Fruit fly (Drosophila melanogaster): ENCODE data around the gene dar1.

Gene dar1

DNA sequence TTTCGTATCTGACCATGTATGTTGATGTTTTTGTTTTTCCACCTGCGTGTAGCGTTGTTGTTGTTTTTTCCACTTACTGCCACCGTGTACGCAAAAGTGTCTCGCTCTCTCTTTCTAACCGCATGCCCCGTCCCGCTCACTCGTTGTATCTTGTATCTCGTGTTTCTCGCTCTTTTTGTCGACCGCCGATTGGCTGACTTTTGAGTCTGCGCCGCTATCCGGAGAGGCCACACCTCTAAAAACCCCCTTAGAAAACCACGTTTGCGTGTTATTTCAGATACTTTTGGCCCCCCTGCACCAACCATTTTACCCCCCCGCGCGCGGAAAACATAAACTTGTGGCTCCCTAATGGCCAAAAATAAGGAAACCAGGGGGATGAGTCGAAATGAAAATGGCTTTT lies 1.3 kb upstream of the dar1 start:
- TF ChIP-seq Dif (GFP tag; optimal IDR thresholded peaks at IDR 0.05; ENCODE audit: partially characterized antibody) (no peak), Rel (GFP tag; optimal IDR thresholded peaks at IDR 0.05) (no peak), Rel (tag; optimal IDR thresholded peaks at IDR 0.05) (peak; percentile 45), dsf (GFP tag; optimal IDR thresholded peaks at IDR 0.05; ENCODE audit: borderline replicate concordance) (no peak)

- peak; percentile 47 for TF ChIP-seq Sp1 (GFP tag; optimal IDR thresholded peaks at IDR 0.05)
- no peak for TF ChIP-seq Jra (GFP tag; optimal IDR thresholded peaks at IDR 0.05)
- peak; percentile 2 for TF ChIP-seq psq (GFP tag; optimal IDR thresholded peaks at IDR 0.05)
- TF ChIP-seq Dif (GFP tag; optimal IDR thresholded peaks at IDR 0.05; ENCODE audit: partially characterized antibody): peak; percentile 8
- no peak for TF ChIP-seq Myc (optimal IDR thresholded peaks at IDR 0.05)
- TF ChIP-seq Dfd (GFP tag; optimal IDR thresholded peaks at IDR 0.05): peak; percentile 66
- TF ChIP-seq dmrt93B (GFP tag; optimal IDR thresholded peaks at IDR 0.05): peak; percentile 9
- peak in 1 of 2 experiments; percentile 15 for TF ChIP-seq foxo (GFP tag; optimal IDR thresholded peaks at IDR 0.05)
Measured at dm6 chr3L:3632500-3633183, 6.5 kb downstream of the dar1 start.

dm6 chr3L:3634107-3634737 lies 8.1 kb downstream of the dar1 start:
- TF ChIP-seq sv (GFP tag; optimal IDR thresholded peaks at IDR 0.05) (no peak), lola (GFP tag; optimal IDR thresholded peaks at IDR 0.05) (no peak), Hr83 (GFP tag; optimal IDR thresholded peaks at IDR 0.05; ENCODE audit: poor library complexity, severe bottlenecking) (no peak), pan (optimal IDR thresholded peaks at IDR 0.05) (no peak), Vsx2 (GFP tag; optimal IDR thresholded peaks at IDR 0.05; ENCODE audit: partially characterized antibody) (no peak), psq (GFP tag; optimal IDR thresholded peaks at IDR 0.05) (peak; percentile 23), CG32264 (GFP tag; optimal IDR thresholded peaks at IDR 0.05) (no peak), dsf (GFP tag; optimal IDR thresholded peaks at IDR 0.05; ENCODE audit: borderline replicate concordance) (no peak), sage (GFP tag; optimal IDR thresholded peaks at IDR 0.05) (no peak), usp (GFP tag; optimal IDR thresholded peaks at IDR 0.05) (no peak), dl (GFP tag; optimal IDR thresholded peaks at IDR 0.05; ENCODE audit: insufficient read depth in 1 of 2, partially characterized antibody in 2 of 2) (no peak), Mio (GFP tag; optimal IDR thresholded peaks at IDR 0.05) (no peak), Sp1 (GFP tag; optimal IDR thresholded peaks at IDR 0.05) (peak; percentile 52), rgr (GFP tag; optimal IDR thresholded peaks at IDR 0.05) (peak; percentile 28), Dif (GFP tag; optimal IDR thresholded peaks at IDR 0.05; ENCODE audit: partially characterized antibody) (no peak), br (GFP tag; optimal IDR thresholded peaks at IDR 0.05) (no peak), HLH106 (tag; optimal IDR thresholded peaks at IDR 0.05) (peak; percentile 59), GATAd (GFP tag; optimal IDR thresholded peaks at IDR 0.05) (no peak), N (GFP tag; optimal IDR thresholded peaks at IDR 0.05) (no peak), brk (GFP tag; optimal IDR thresholded peaks at IDR 0.05) (peak; percentile 13), ey (GFP tag; optimal IDR thresholded peaks at IDR 0.05) (no peak), jim (GFP tag; optimal IDR thresholded peaks at IDR 0.05) (no peak), Hr78 (GFP tag; optimal IDR thresholded peaks at IDR 0.05) (no peak), Jra (GFP tag; optimal IDR thresholded peaks at IDR 0.05) (no peak), Myc (optimal IDR thresholded peaks at IDR 0.05) (no peak), h (GFP tag; optimal IDR thresholded peaks at IDR 0.05) (peak; percentile 45), dmrt93B (GFP tag; optimal IDR thresholded peaks at IDR 0.05) (peak; percentile 20), CG9705 (GFP tag; optimal IDR thresholded peaks at IDR 0.05) (no peak), OdsH (GFP tag; optimal IDR thresholded peaks at IDR 0.05) (peak; percentile 14), Dfd (GFP tag; optimal IDR thresholded peaks at IDR 0.05) (no peak), CrebA (GFP tag; optimal IDR thresholded peaks at IDR 0.05; ENCODE audit: borderline replicate concordance) (no peak), tai (GFP tag; optimal IDR thresholded peaks at IDR 0.05) (no peak), Rel (GFP tag; optimal IDR thresholded peaks at IDR 0.05) (no peak), Rel (tag; optimal IDR thresholded peaks at IDR 0.05) (no peak), Abd-B (GFP tag; optimal IDR thresholded peaks at IDR 0.05) (no peak), foxo (GFP tag; optimal IDR thresholded peaks at IDR 0.05) (peak in 1 of 2 experiments; percentile 54), fru (GFP tag; optimal IDR thresholded peaks at IDR 0.05) (peak; percentile 29), woc (GFP tag; optimal IDR thresholded peaks at IDR 0.05) (no peak), Hnf4 (GFP tag; optimal IDR thresholded peaks at IDR 0.05) (peak; percentile 0)
